Worm (Caenorhabditis elegans) whole organism, mixed stage, embryonic: ENCODE measurements around the gene C24H12.1.

Experiments
- bed-3 ChIP-seq: fragments of 200-800 bp; sonication (Bioruptor generic); optimal IDR thresholded peaks from 3 replicates; lab custom pipeline; 2018; ENCODE audit warnings: mild to moderate bottlenecking, missing genetic modification characterization, moderate library complexity, missing compliant biosample characterization
- blmp-1 ChIP-seq: fragments of 150-350 bp; optimal IDR thresholded peaks from 2 replicates; lab custom pipeline; 2014; ENCODE audit warnings: missing biosample characterization, missing genetic modification characterization
- ces-1 ChIP-seq: fragments of 150-350 bp; optimal IDR thresholded peaks from 2 replicates; lab custom pipeline; 2014; ENCODE audit warnings: missing biosample characterization, missing genetic modification reagents, missing genetic modification characterization
- drap-1 ChIP-seq: fragments of 200-800 bp; sonication (Bioruptor generic); optimal IDR thresholded peaks from 3 replicates; lab custom pipeline; 2018; ENCODE audit warnings: mild to moderate bottlenecking, missing genetic modification characterization, missing compliant biosample characterization
- elt-3 ChIP-seq: fragments of 150-350 bp; optimal IDR thresholded peaks from 2 replicates; lab custom pipeline; 2014; ENCODE audit warnings: missing biosample characterization, missing genetic modification characterization
- mep-1 ChIP-seq: fragments of 150-350 bp; optimal IDR thresholded peaks from 2 replicates; lab custom pipeline; 2017; ENCODE audit warnings: missing biosample characterization, missing genetic modification reagents, missing genetic modification characterization, inconsistent platforms
- nhr-237 ChIP-seq: fragments of 150-350 bp; optimal IDR thresholded peaks from 2 replicates; lab custom pipeline; 2014; ENCODE audit warnings: missing biosample characterization, missing genetic modification characterization
- nhr-28 ChIP-seq: fragments of 150-350 bp; optimal IDR thresholded peaks from 2 replicates; lab custom pipeline; 2014; ENCODE audit warnings: missing biosample characterization, missing genetic modification characterization
- nhr-76 ChIP-seq: sonication (generic microtip); optimal IDR thresholded peaks from 2 replicates; lab custom pipeline; 2017; ENCODE audit warnings: missing biosample characterization, missing genetic modification characterization
- pha-4 ChIP-seq: fragments of 150-350 bp; optimal IDR thresholded peaks from 2 replicates; lab custom pipeline; 2018; ENCODE audit warnings: missing biosample characterization, missing genetic modification reagents, missing genetic modification characterization
- sem-2 ChIP-seq: fragments of 200-800 bp; sonication (Bioruptor generic); optimal IDR thresholded peaks from 2 replicates; lab custom pipeline; 2018; ENCODE audit warnings: mild to moderate bottlenecking, missing genetic modification characterization, missing compliant biosample characterization
- snpc-4 ChIP-seq: fragments of 150-350 bp; optimal IDR thresholded peaks from 2 replicates; lab custom pipeline; 2014; ENCODE audit warnings: missing biosample characterization, missing genetic modification characterization
- sptf-1 ChIP-seq: sonication (generic microtip); optimal IDR thresholded peaks from 2 replicates; lab custom pipeline; 2017; ENCODE audit warnings: mild to moderate bottlenecking, missing genetic modification characterization, moderate library complexity, missing compliant biosample characterization
- unc-62 ChIP-seq: fragments of 150-350 bp; optimal IDR thresholded peaks from 2 replicates; lab custom pipeline; 2014; ENCODE audit warnings: missing biosample characterization, missing genetic modification reagents, missing genetic modification characterization

DNA sequence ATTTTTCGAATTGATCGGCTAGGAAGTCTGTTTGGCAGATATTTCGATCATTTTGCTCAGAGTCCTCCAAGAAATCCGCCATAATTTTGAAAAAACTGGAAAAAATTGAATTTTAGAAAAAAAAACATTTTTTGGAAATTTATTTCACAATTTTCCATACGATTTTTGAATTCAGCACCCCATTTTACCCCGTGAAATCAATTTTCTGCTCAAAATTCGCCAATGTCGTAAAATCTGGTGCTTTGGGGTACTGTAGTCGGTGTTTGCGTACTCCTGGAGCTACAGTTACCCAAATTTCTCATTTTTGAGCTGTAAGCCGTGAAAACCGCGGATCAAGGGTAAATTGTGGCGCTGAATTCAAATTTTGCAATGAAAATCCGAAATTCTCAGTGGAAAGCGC, 16.6 kb downstream of the C24H12.1 start, which contains the start of gene gvd-1:
- TF ChIP-seq nhr-76 (no peak), mep-1 (tag; lab: Kevin White, UChicago) (no peak), nhr-28 (tag; lab: Kevin White, UChicago) (no peak), sem-2 (GFP tag; lab: Kevin White, UChicago) (no peak), snpc-4 (tag; lab: Kevin White, UChicago) (no peak), pha-4 (no peak), drap-1 (GFP tag; lab: Kevin White, UChicago) (no peak), elt-3 (tag; lab: Kevin White, UChicago) (no peak), ces-1 (GFP tag; lab: Kevin White, UChicago) (no peak), sptf-1 (tag; lab: Kevin White, UChicago) (no peak), nhr-237 (no peak), blmp-1 (tag; lab: Kevin White, UChicago) (no peak), bed-3 (GFP tag; lab: Kevin White, UChicago) (no peak), unc-62 (GFP tag; lab: Kevin White, UChicago) (no peak)
